Worm (Caenorhabditis elegans) whole organism, L4 larva: Measurements from ENCODE around the gene H04D03.2.
A peak's percentile ranks its signal among the peaks of the same experiment; 100 is the strongest.

Experiments
- D1046.2 ChIP-seq: fragments of 200-800 bp; sonication (Bioruptor generic); IDR thresholded peaks from 2 replicates; pipeline ENCODE4 v1.3.6; 2022; ENCODE audit warnings: missing genetic modification characterization, missing compliant biosample characterization
- F26F4.8 ChIP-seq: fragments of 200-800 bp; sonication (Bioruptor generic); conservative IDR thresholded peaks from 2 replicates; pipeline ENCODE4 v1.3.6; 2022; ENCODE audit warnings: missing genetic modification characterization, missing compliant biosample characterization
- F44E2.7 ChIP-seq: fragments of 200-800 bp; sonication (Bioruptor generic); IDR thresholded peaks from 2 replicates; pipeline ENCODE4 v2.1.2; 2022; ENCODE audit warnings: missing genetic modification characterization, missing compliant biosample characterization
- R02D3.7 ChIP-seq: fragments of 150-350 bp; sonication (generic microtip); optimal IDR thresholded peaks from 3 replicates; lab custom pipeline; 2014; ENCODE audit warnings: missing biosample characterization, missing genetic modification characterization
- T20F7.1 ChIP-seq: fragments of 200-800 bp; sonication (Bioruptor generic); optimal IDR thresholded peaks from 2 replicates; lab custom pipeline; 2018; ENCODE audit warnings: mild to moderate bottlenecking, missing genetic modification characterization, missing compliant biosample characterization
- Y48G9A.11 ChIP-seq: fragments of 200-800 bp; sonication (Bioruptor generic); IDR thresholded peaks from 2 replicates; pipeline ENCODE4 v1.3.6; 2022; ENCODE audit warnings: missing genetic modification reagents, missing genetic modification characterization, missing compliant biosample characterization
- Y75B8A.6 ChIP-seq: fragments of 200-800 bp; sonication (Bioruptor generic); IDR thresholded peaks from 2 replicates; pipeline ENCODE4 v1.3.6; 2022; ENCODE audit warnings: missing genetic modification reagents, missing genetic modification characterization, missing compliant biosample characterization
- ZK337.2 ChIP-seq: fragments of 200-800 bp; sonication (Bioruptor generic); IDR thresholded peaks from 2 replicates; pipeline ENCODE4 v1.3.6; 2022; ENCODE audit warnings: missing genetic modification reagents, missing genetic modification characterization, missing compliant biosample characterization
- aly-2 ChIP-seq: sonication (generic microtip); optimal IDR thresholded peaks from 2 replicates; lab custom pipeline; 2018; ENCODE audit warnings: missing biosample characterization, missing genetic modification characterization
- ama-1 ChIP-seq: fragments of 150-350 bp; optimal IDR thresholded peaks from 2 replicates; lab custom pipeline; 2014; ENCODE audit warnings: inconsistent platforms, mixed read lengths
- attf-4 ChIP-seq: sonication (generic microtip); optimal IDR thresholded peaks from 3 replicates; lab custom pipeline; 2017; ENCODE audit warnings: missing biosample characterization, missing genetic modification characterization
- ceh-20 ChIP-seq: fragments of 200-800 bp; sonication (Bioruptor generic); IDR thresholded peaks from 2 replicates; pipeline ENCODE4 v1.3.6; 2022; ENCODE audit warnings: missing genetic modification reagents, missing genetic modification characterization, missing compliant biosample characterization
- dmd-6 ChIP-seq: fragments of 200-800 bp; sonication (Bioruptor generic); IDR thresholded peaks from 2 replicates; pipeline ENCODE4 v1.3.6; 2022; ENCODE audit warnings: missing genetic modification reagents, missing genetic modification characterization, missing compliant biosample characterization
- dmd-8 ChIP-seq: fragments of 200-800 bp; sonication (Bioruptor generic); IDR thresholded peaks from 2 replicates; pipeline ENCODE4 v1.3.6; 2022; ENCODE audit warnings: missing genetic modification characterization, missing compliant biosample characterization
- dmd-9 ChIP-seq: fragments of 200-800 bp; sonication (Bioruptor generic); IDR thresholded peaks from 2 replicates; pipeline ENCODE4 v1.3.6; 2022; ENCODE audit warnings: missing genetic modification reagents, missing genetic modification characterization, missing compliant biosample characterization
- dpl-1 ChIP-seq: fragments of 150-350 bp; optimal IDR thresholded peaks from 2 replicates; lab custom pipeline; 2014; ENCODE audit warnings: missing biosample characterization, missing genetic modification reagents, missing genetic modification characterization
- dve-1 ChIP-seq: sonication (generic microtip); optimal IDR thresholded peaks from 2 replicates; lab custom pipeline; 2017; ENCODE audit warnings: antibody characterized with exemption, mild to moderate bottlenecking, missing genetic modification characterization, missing compliant biosample characterization; ENCODE audit not compliant: insufficient read depth
- egl-27 ChIP-seq: sonication (generic microtip); optimal IDR thresholded peaks from 3 replicates; lab custom pipeline; 2017; ENCODE audit warnings: missing biosample characterization, missing genetic modification reagents, missing genetic modification characterization
- egl-43 ChIP-seq: fragments of 200-800 bp; sonication (Bioruptor generic); IDR thresholded peaks from 2 replicates; pipeline ENCODE4 v1.3.6; 2022; ENCODE audit warnings: missing genetic modification reagents, missing genetic modification characterization, missing compliant biosample characterization
- fos-1 ChIP-seq: fragments of 150-350 bp; optimal IDR thresholded peaks from 2 replicates; lab custom pipeline; 2014; ENCODE audit warnings: missing biosample characterization, missing genetic modification characterization
- hif-1 ChIP-seq, 2 experiments: sonication (generic microtip); optimal IDR thresholded peaks; 2 replicates each; lab custom pipeline; 2016 to 2017; ENCODE audit warnings: missing compliant biosample characterization in 2 of 2, missing genetic modification characterization in 2 of 2, missing genetic modification reagents in 2 of 2, missing genotype in 2 of 2, mild to moderate bottlenecking in 1 of 2
- hlh-30 ChIP-seq: sonication (generic microtip); optimal IDR thresholded peaks from 2 replicates; lab custom pipeline; 2017; ENCODE audit warnings: antibody characterized with exemption, mild to moderate bottlenecking, missing genetic modification characterization, missing compliant biosample characterization; ENCODE audit not compliant: insufficient read depth
- jun-1 ChIP-seq: fragments of 150-350 bp; optimal IDR thresholded peaks from 2 replicates; lab custom pipeline; 2014; ENCODE audit warnings: missing biosample characterization, missing genetic modification reagents, missing genetic modification characterization
- lim-7 ChIP-seq: fragments of 200-800 bp; sonication (Bioruptor generic); IDR thresholded peaks from 2 replicates; pipeline ENCODE4 v1.3.6; 2022; ENCODE audit warnings: missing genetic modification characterization, missing compliant biosample characterization
- lin-15B ChIP-seq: fragments of 150-350 bp; sonication (generic microtip); optimal IDR thresholded peaks from 3 replicates; lab custom pipeline; 2014; ENCODE audit warnings: missing biosample characterization, missing genetic modification characterization
- lin-38 ChIP-seq: fragments of 200-800 bp; sonication (Bioruptor generic); IDR thresholded peaks from 2 replicates; pipeline ENCODE4 v1.3.6; 2022; ENCODE audit warnings: missing genetic modification reagents, missing genetic modification characterization, missing compliant biosample characterization
- mdt-29 ChIP-seq: fragments of 200-800 bp; sonication (Bioruptor generic); IDR thresholded peaks from 2 replicates; pipeline ENCODE4 v1.3.6; 2022; ENCODE audit warnings: missing genetic modification reagents, missing genetic modification characterization, missing compliant biosample characterization
- mep-1 ChIP-seq: fragments of 150-350 bp; sonication (generic microtip); optimal IDR thresholded peaks from 3 replicates; lab custom pipeline; 2014; ENCODE audit warnings: missing biosample characterization, missing genetic modification characterization
- mxl-3 ChIP-seq: fragments of 200-800 bp; sonication (Bioruptor generic); optimal IDR thresholded peaks from 2 replicates; lab custom pipeline; 2018; ENCODE audit warnings: mild to moderate bottlenecking, missing genetic modification characterization, missing compliant biosample characterization
- nhr-11 ChIP-seq: fragments of 150-350 bp; optimal IDR thresholded peaks from 2 replicates; lab custom pipeline; 2014; ENCODE audit warnings: missing biosample characterization, missing genetic modification characterization
- nhr-111 ChIP-seq: fragments of 200-800 bp; sonication (Bioruptor generic); optimal IDR thresholded peaks from 2 replicates; lab custom pipeline; 2018; ENCODE audit warnings: mild to moderate bottlenecking, missing genetic modification characterization, missing compliant biosample characterization
- nhr-237 ChIP-seq: sonication (generic microtip); optimal IDR thresholded peaks from 2 replicates; lab custom pipeline; 2017; ENCODE audit warnings: missing biosample characterization, missing genetic modification characterization
- nhr-25 ChIP-seq: sonication (generic microtip); optimal IDR thresholded peaks from 2 replicates; lab custom pipeline; 2017; ENCODE audit warnings: missing genetic modification characterization, mild to moderate bottlenecking, missing compliant biosample characterization, antibody characterized with exemption, moderate library complexity, borderline replicate concordance; ENCODE audit not compliant: insufficient read depth
- nhr-28 ChIP-seq: fragments of 150-350 bp; optimal IDR thresholded peaks from 2 replicates; lab custom pipeline; 2014; ENCODE audit warnings: missing biosample characterization, missing genetic modification characterization
- nhr-41 ChIP-seq: fragments of 200-800 bp; sonication (Bioruptor generic); IDR thresholded peaks from 2 replicates; pipeline ENCODE4 v1.3.6; 2022; ENCODE audit warnings: missing genetic modification reagents, missing genetic modification characterization, missing compliant biosample characterization
- nhr-76 ChIP-seq: fragments of 150-350 bp; optimal IDR thresholded peaks from 2 replicates; lab custom pipeline; 2014; ENCODE audit warnings: missing biosample characterization, missing genetic modification characterization
- nhr-77 ChIP-seq: fragments of 150-350 bp; optimal IDR thresholded peaks from 2 replicates; lab custom pipeline; 2014; ENCODE audit warnings: missing biosample characterization, missing genetic modification characterization
- pha-4 ChIP-seq, 2 experiments: fragments of 150-350 bp in 1 of 2; fragments of 200-800 bp in 1 of 2; sonication (Bioruptor generic) in 1 of 2; IDR thresholded peaks in 1 of 2; optimal IDR thresholded peaks in 1 of 2; 2 replicates each; pipeline versions ENCODE4 v1.3.6 to Lab custom; 2014 to 2022; ENCODE audit warnings: missing genetic modification characterization in 2 of 2, missing genetic modification reagents in 2 of 2, missing biosample characterization in 1 of 2, missing compliant biosample characterization in 1 of 2
- php-3 ChIP-seq: fragments of 200-800 bp; sonication (Bioruptor generic); IDR thresholded peaks from 2 replicates; pipeline ENCODE4 v1.3.6; 2022; ENCODE audit warnings: missing genetic modification reagents, missing genetic modification characterization, missing compliant biosample characterization
- sdz-12 ChIP-seq: fragments of 200-800 bp; sonication (Bioruptor generic); optimal IDR thresholded peaks from 2 replicates; lab custom pipeline; 2018; ENCODE audit warnings: mild to moderate bottlenecking, missing genetic modification characterization, missing compliant biosample characterization
- set-16 ChIP-seq: fragments of 200-800 bp; sonication (Bioruptor generic); IDR thresholded peaks from 2 replicates; pipeline ENCODE4 v1.3.6; 2022; ENCODE audit warnings: missing genetic modification reagents, missing genetic modification characterization, missing compliant biosample characterization
- skn-1 ChIP-seq: fragments of 150-350 bp; optimal IDR thresholded peaks from 2 replicates; lab custom pipeline; 2014; ENCODE audit warnings: missing biosample characterization, missing genetic modification characterization
- snpc-1.2 ChIP-seq: fragments of 200-800 bp; sonication (Bioruptor generic); IDR thresholded peaks from 2 replicates; pipeline ENCODE4 v1.3.6; 2022; ENCODE audit warnings: missing genetic modification reagents, missing genetic modification characterization, missing compliant biosample characterization
- snpc-4 ChIP-seq: fragments of 150-350 bp; optimal IDR thresholded peaks from 2 replicates; lab custom pipeline; 2014; ENCODE audit warnings: missing biosample characterization, missing genetic modification characterization
- spr-3 ChIP-seq: fragments of 200-800 bp; sonication (Bioruptor generic); optimal IDR thresholded peaks from 2 replicates; lab custom pipeline; 2018; ENCODE audit warnings: mild to moderate bottlenecking, missing genetic modification characterization, missing compliant biosample characterization
- tag-97 ChIP-seq: fragments of 200-800 bp; sonication (Bioruptor generic); IDR thresholded peaks from 2 replicates; pipeline ENCODE4 v1.3.6; 2022; ENCODE audit warnings: missing genetic modification characterization, missing compliant biosample characterization
- tra-1 ChIP-seq: fragments of 200-800 bp; sonication (Bioruptor generic); IDR thresholded peaks from 2 replicates; pipeline ENCODE4 v1.3.6; 2022; ENCODE audit warnings: missing genetic modification reagents, missing genetic modification characterization, missing compliant biosample characterization
- unc-39 ChIP-seq: sonication (generic microtip); optimal IDR thresholded peaks from 2 replicates; lab custom pipeline; 2017; ENCODE audit warnings: missing biosample characterization, missing genetic modification characterization
- zfp-2 ChIP-seq: sonication (generic microtip); optimal IDR thresholded peaks from 2 replicates; lab custom pipeline; 2016; ENCODE audit warnings: mild to moderate bottlenecking, missing genetic modification characterization, missing compliant biosample characterization
- zip-11 ChIP-seq: fragments of 200-800 bp; sonication (Bioruptor generic); IDR thresholded peaks from 2 replicates; pipeline ENCODE4 v1.3.6; 2022; ENCODE audit warnings: missing genetic modification characterization, missing compliant biosample characterization
- zip-2 ChIP-seq: fragments of 150-350 bp; optimal IDR thresholded peaks from 2 replicates; lab custom pipeline; 2014; ENCODE audit warnings: missing biosample characterization, missing genetic modification characterization
- ztf-11 ChIP-seq: fragments of 150-350 bp; optimal IDR thresholded peaks from 2 replicates; lab custom pipeline; 2014; ENCODE audit warnings: missing biosample characterization, missing genetic modification characterization
- ztf-7 ChIP-seq: fragments of 150-350 bp; optimal IDR thresholded peaks from 2 replicates; lab custom pipeline; 2014; ENCODE audit warnings: missing biosample characterization, missing genetic modification characterization

Gene H04D03.2

DNA sequence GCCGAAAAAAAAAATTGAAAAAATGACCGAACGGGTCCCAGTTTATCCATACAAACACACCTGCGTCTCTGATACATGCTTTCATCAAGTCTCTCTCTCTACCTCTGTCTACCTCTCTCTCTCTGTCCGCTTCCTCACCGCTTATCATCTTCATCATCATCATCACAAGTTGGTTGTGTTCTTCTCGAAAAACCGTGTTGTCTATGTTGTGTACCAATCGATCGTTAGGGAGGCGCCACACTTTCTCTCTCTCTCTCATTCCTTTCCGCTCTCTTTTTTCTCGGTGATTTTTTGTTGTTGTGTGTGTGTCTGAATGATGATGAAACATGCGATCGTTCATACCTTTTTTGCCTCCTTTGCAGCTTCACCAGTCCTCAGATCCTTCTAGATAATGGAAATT, 21.4 kb upstream of the H04D03.2 start (continued):
- no peak for TF ChIP-seq T20F7.1 (GFP tag; lab: Kevin White, UChicago)
- no peak for TF ChIP-seq spr-3
- TF ChIP-seq F26F4.8 (GFP tag; lab: Robert Waterston, UW): no peak
- TF ChIP-seq nhr-77: peak; percentile 76
- no peak for TF ChIP-seq aly-2 (tag; lab: Kevin White, UChicago)
- no peak for TF ChIP-seq php-3 (GFP tag; lab: Robert Waterston, UW)
- TF ChIP-seq D1046.2: no peak
- no peak for TF ChIP-seq set-16
- no peak for TF ChIP-seq egl-43 (GFP tag; lab: Robert Waterston, UW)
- peak; percentile 33 for TF ChIP-seq dmd-6 (GFP tag; lab: Robert Waterston, UW)
- no peak for TF ChIP-seq Y48G9A.11 (GFP tag; lab: Robert Waterston, UW)
- no peak for TF ChIP-seq skn-1 (tag; lab: Kevin White, UChicago)
- TF ChIP-seq ZK337.2 (GFP tag; lab: Robert Waterston, UW): no peak
- no peak for TF ChIP-seq egl-27 (tag; lab: Kevin White, UChicago)
- no peak for TF ChIP-seq lin-15B (tag; lab: Kevin White, UChicago)
- no peak for TF ChIP-seq nhr-25 (tag; lab: Kevin White, UChicago)
- TF ChIP-seq lin-38: peak; percentile 50
- TF ChIP-seq dmd-9: no peak
- TF ChIP-seq fos-1 (tag; lab: Kevin White, UChicago): no peak
- TF ChIP-seq unc-39 (tag; lab: Kevin White, UChicago): no peak
- no peak for TF ChIP-seq attf-4 (tag; lab: Kevin White, UChicago)
- peak; percentile 3 for TF ChIP-seq dpl-1 (GFP tag; lab: Kevin White, UChicago)
- TF ChIP-seq ceh-20 (GFP tag; lab: Robert Waterston, UW): no peak
- TF ChIP-seq zfp-2 (tag; lab: Kevin White, UChicago): no peak
- TF ChIP-seq nhr-111 (GFP tag; lab: Kevin White, UChicago): no peak
- no peak for TF ChIP-seq zip-11 (GFP tag; lab: Robert Waterston, UW)
- no peak for TF ChIP-seq snpc-4
- no peak for TF ChIP-seq ama-1 (lab: Kevin White, UChicago)
- TF ChIP-seq pha-4 (GFP tag; IDR thresholded peaks at IDR 0.05; lab: Robert Waterston, UW): no peak
- TF ChIP-seq pha-4 (tag; optimal IDR thresholded peaks at IDR 0.05; lab: Kevin White, UChicago): no peak
- TF ChIP-seq snpc-1.2 (GFP tag; lab: Robert Waterston, UW): no peak
- peak; percentile 64 for TF ChIP-seq mep-1 (tag; lab: Kevin White, UChicago)
- no peak for TF ChIP-seq mdt-29 (GFP tag; lab: Robert Waterston, UW)
- no peak for TF ChIP-seq zip-2 (tag; lab: Kevin White, UChicago)
- peak; percentile 64 for TF ChIP-seq dve-1 (tag; lab: Kevin White, UChicago)
- no peak for TF ChIP-seq tra-1 (GFP tag; lab: Robert Waterston, UW)
- no peak for TF ChIP-seq dmd-8
- no peak for TF ChIP-seq F44E2.7
- TF ChIP-seq sdz-12 (GFP tag; lab: Kevin White, UChicago): no peak
- peak; percentile 86 for TF ChIP-seq hlh-30
- no peak for TF ChIP-seq lim-7 (GFP tag; lab: Robert Waterston, UW)
- no peak for TF ChIP-seq nhr-41 (GFP tag; lab: Robert Waterston, UW)
- no peak for TF ChIP-seq tag-97 (GFP tag; lab: Robert Waterston, UW)
- no peak for TF ChIP-seq R02D3.7 (tag; lab: Kevin White, UChicago)
- no peak for TF ChIP-seq nhr-237 (tag; lab: Kevin White, UChicago)
- no peak for TF ChIP-seq nhr-76 (tag; lab: Kevin White, UChicago)
- TF ChIP-seq ztf-7 (tag; lab: Kevin White, UChicago): no peak
- peak in 1 of 2 experiments; percentile 29 for TF ChIP-seq hif-1 (tag; optimal IDR thresholded peaks at IDR 0.05; lab: Kevin White, UChicago)
- TF ChIP-seq jun-1 (tag; lab: Kevin White, UChicago): no peak
- no peak for TF ChIP-seq ztf-11 (tag; lab: Kevin White, UChicago)
- TF ChIP-seq mxl-3: peak; percentile 46
- peak; percentile 10 for TF ChIP-seq nhr-11 (tag; lab: Kevin White, UChicago)
- TF ChIP-seq Y75B8A.6: no peak
- peak; percentile 95 for TF ChIP-seq nhr-28 (tag; lab: Kevin White, UChicago)
